Worm (Caenorhabditis elegans) whole organism, L1 larva: ENCODE measurements around the gene pygl-1.

Experiments
- aha-1 ChIP-seq: fragments of 150-350 bp; optimal IDR thresholded peaks from 2 replicates; lab custom pipeline; 2014; ENCODE audit warnings: missing biosample characterization, missing genetic modification characterization
- elt-2 ChIP-seq: sonication (generic microtip); optimal IDR thresholded peaks from 2 replicates; lab custom pipeline; 2016; ENCODE audit warnings: missing genetic modification characterization, mild to moderate bottlenecking, inconsistent platforms, missing compliant biosample characterization, missing genetic modification reagents
- fkh-10 ChIP-seq: sonication (generic microtip); optimal IDR thresholded peaks from 2 replicates; lab custom pipeline; 2017; ENCODE audit warnings: missing biosample characterization, missing genetic modification reagents, missing genetic modification characterization
- lin-13 ChIP-seq: fragments of 150-350 bp; optimal IDR thresholded peaks from 2 replicates; lab custom pipeline; 2014; ENCODE audit warnings: missing biosample characterization, missing genetic modification reagents, missing genetic modification characterization
- nhr-90 ChIP-seq: sonication (generic microtip); optimal IDR thresholded peaks from 2 replicates; lab custom pipeline; 2016; ENCODE audit warnings: mild to moderate bottlenecking, missing genetic modification characterization, missing compliant biosample characterization; ENCODE audit not compliant: poor library complexity
- pag-3 ChIP-seq: sonication (generic microtip); optimal IDR thresholded peaks from 2 replicates; lab custom pipeline; 2017; ENCODE audit warnings: missing genetic modification characterization, mild to moderate bottlenecking, missing compliant biosample characterization, antibody characterized with exemption, borderline replicate concordance; ENCODE audit not compliant: insufficient read depth
- rnt-1 ChIP-seq: sonication (generic microtip); optimal IDR thresholded peaks from 2 replicates; lab custom pipeline; 2016; ENCODE audit warnings: mild to moderate bottlenecking, missing genetic modification characterization, moderate library complexity, missing compliant biosample characterization
- zag-1 ChIP-seq: fragments of 150-350 bp; optimal IDR thresholded peaks from 2 replicates; lab custom pipeline; 2014; ENCODE audit warnings: missing biosample characterization, missing genetic modification characterization
- ztf-11 ChIP-seq, 2 experiments: sonication (generic microtip); optimal IDR thresholded peaks; 2 replicates each; lab custom pipeline; 2016 to 2017; ENCODE audit warnings: missing genetic modification characterization in 2 of 2, missing biosample characterization in 1 of 2, missing compliant biosample characterization in 1 of 2

DNA sequence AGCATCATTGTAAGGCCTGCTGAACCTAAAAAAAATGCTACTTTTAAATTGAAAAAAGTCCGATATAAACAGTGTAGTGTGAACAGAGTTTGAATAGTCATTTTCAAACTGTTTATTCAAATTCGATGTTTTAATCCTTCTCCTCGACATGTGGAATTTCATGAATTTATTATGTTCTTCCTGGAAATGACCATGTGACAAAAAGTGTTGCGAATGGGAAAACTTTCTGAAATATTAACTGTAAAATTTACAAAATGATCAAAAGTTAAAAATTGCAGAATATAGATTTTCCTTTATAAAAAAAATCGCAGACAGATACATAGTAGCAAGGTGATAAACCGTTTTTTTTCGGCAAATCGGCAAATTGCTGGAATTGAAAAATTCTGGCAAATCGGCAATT lies 26.5 kb downstream of the pygl-1 start, which contains the start of gene T22F3.8:
- TF ChIP-seq nhr-90 (tag; lab: Kevin White, UChicago) (no peak), ztf-11 (tag; optimal IDR thresholded peaks at IDR 0.05; lab: Kevin White, UChicago) (no peak), pag-3 (no peak), fkh-10 (GFP tag; lab: Kevin White, UChicago) (no peak), zag-1 (tag; lab: Kevin White, UChicago) (no peak), lin-13 (GFP tag; lab: Kevin White, UChicago) (no peak), elt-2 (tag; lab: Kevin White, UChicago) (no peak), aha-1 (tag; lab: Kevin White, UChicago) (no peak), rnt-1 (tag; lab: Kevin White, UChicago) (no peak)
